Fruit fly (Drosophila melanogaster) whole organism, pupa: ENCODE results near the gene CG13482.

Experiments
- CG15710 ChIP-seq: fragments of 200-800 bp; sonication (Bioruptor generic); optimal IDR thresholded peaks from 2 replicates; lab custom pipeline; 2018; ENCODE audit warnings: missing biosample characterization, mild to moderate bottlenecking, missing genetic modification characterization, moderate library complexity
- CG9948 ChIP-seq: fragments of 200-800 bp; sonication (Bioruptor generic); optimal IDR thresholded peaks from 2 replicates; lab custom pipeline; 2018; ENCODE audit warnings: missing biosample characterization, mild to moderate bottlenecking, missing genetic modification characterization, moderate library complexity

DNA sequence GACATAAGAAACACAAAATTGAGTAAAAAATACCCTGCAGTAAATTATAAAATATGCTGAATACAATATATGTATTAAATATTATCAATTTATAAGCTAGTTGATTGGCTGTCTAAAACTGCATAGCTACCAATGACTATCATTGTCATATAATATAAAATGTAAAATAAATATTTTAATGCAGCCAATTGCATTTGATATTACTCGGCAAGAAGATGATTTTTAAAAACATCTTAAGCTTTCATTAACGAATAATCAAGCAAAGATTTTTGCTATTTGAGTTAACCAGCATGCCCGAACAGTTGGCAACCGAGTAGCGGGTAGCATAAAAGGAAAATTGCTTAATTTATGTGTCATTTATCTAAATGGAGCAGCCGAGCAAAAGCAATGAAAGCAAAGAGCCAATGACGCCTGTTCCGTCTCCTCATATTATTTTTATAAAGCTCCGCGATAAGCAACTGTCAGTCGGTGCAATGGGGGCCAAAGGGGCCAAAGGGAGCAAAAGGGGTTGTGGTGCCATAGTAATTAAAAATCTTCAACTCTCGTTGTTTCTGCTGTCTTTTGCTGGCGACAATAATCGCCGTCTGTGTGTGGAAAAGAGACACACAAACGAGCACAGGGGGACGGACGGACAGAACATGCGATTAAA, 34.1 kb downstream of the CG13482 start:
- TF ChIP-seq CG15710 (peak; percentile 75), CG9948 (tag; lab: Kevin White, UChicago) (peak; percentile 72)
